Worm (Caenorhabditis elegans) whole organism, early embryonic: ENCODE data around the gene snf-11.

Source experiments
- F13C5.2 ChIP-seq: sonication (generic microtip); optimal IDR thresholded peaks from 2 replicates; lab custom pipeline; 2017; ENCODE audit warnings: mild to moderate bottlenecking, missing genetic modification characterization, inconsistent platforms, missing compliant biosample characterization
- aly-1 ChIP-seq: sonication (generic microtip); optimal IDR thresholded peaks from 2 replicates; lab custom pipeline; 2016; ENCODE audit warnings: missing genetic modification characterization, missing compliant biosample characterization
- ama-1 ChIP-seq: fragments of 150-350 bp; optimal IDR thresholded peaks from 2 replicates; lab custom pipeline; 2014
- ceh-36 ChIP-seq: sonication (generic microtip); optimal IDR thresholded peaks from 2 replicates; lab custom pipeline; 2016; ENCODE audit warnings: missing genetic modification characterization, inconsistent platforms, missing compliant biosample characterization
- ets-7 ChIP-seq: sonication (generic microtip); optimal IDR thresholded peaks from 2 replicates; lab custom pipeline; 2016; ENCODE audit warnings: missing genotype, missing genetic modification characterization, missing compliant biosample characterization
- hmbx-1 ChIP-seq: sonication (generic microtip); optimal IDR thresholded peaks from 2 replicates; lab custom pipeline; 2016; ENCODE audit warnings: mild to moderate bottlenecking, missing genetic modification characterization, missing compliant biosample characterization
- hmg-4 ChIP-seq: fragments of 200-800 bp; sonication (Bioruptor generic); optimal IDR thresholded peaks from 2 replicates; lab custom pipeline; 2018; ENCODE audit warnings: mild to moderate bottlenecking, missing genetic modification characterization, missing compliant biosample characterization
- pes-1 ChIP-seq: fragments of 200-800 bp; sonication (Bioruptor generic); IDR thresholded peaks from 2 replicates; pipeline ENCODE4 v1.3.6; 2022; ENCODE audit warnings: missing genetic modification reagents, missing genetic modification characterization, missing compliant biosample characterization
- sea-1 ChIP-seq: fragments of 200-800 bp; sonication (Bioruptor generic); conservative IDR thresholded peaks from 2 replicates; pipeline ENCODE4 v1.3.6; 2022; ENCODE audit warnings: missing genetic modification characterization, missing compliant biosample characterization
- tbx-37 ChIP-seq: fragments of 200-800 bp; sonication (Bioruptor generic); conservative IDR thresholded peaks from 2 replicates; pipeline ENCODE4 v1.3.6; 2022; ENCODE audit warnings: missing genetic modification reagents, missing genetic modification characterization, missing compliant biosample characterization

DNA sequence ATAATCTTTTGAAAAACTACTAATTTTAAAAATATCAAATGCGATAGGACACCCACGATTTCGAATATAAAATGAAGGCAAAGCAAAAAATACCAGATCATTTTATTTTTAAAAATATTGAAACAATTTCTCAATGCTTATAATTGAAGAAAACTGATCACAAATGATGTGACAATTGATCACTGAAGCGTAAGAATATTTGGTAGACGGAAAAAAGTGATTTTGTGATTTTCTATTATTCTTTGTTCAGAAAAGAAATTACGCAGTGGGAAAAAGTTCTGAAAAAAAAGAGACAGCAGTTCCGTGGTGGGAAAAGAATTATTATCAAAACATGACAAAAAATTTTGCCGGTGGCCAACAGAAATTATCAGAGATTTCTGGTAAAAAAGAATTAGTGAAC is 9.6 kb downstream of the snf-11 start, which contains the start of gene T03F7.5:
- no peak for TF ChIP-seq ets-7 (tag; lab: Kevin White, UChicago)
- no peak for TF ChIP-seq pes-1 (GFP tag; lab: Robert Waterston, UW)
- TF ChIP-seq ceh-36 (tag; lab: Kevin White, UChicago): no peak
- no peak for TF ChIP-seq hmbx-1
- TF ChIP-seq hmg-4 (GFP tag; lab: Kevin White, UChicago): no peak
- TF ChIP-seq ama-1 (lab: Kevin White, UChicago): no peak
- TF ChIP-seq tbx-37 (GFP tag; lab: Robert Waterston, UW): no peak
- no peak for TF ChIP-seq aly-1
- no peak for TF ChIP-seq F13C5.2
- no peak for TF ChIP-seq sea-1 (GFP tag; lab: Robert Waterston, UW)
